Fruit fly (Drosophila melanogaster) whole organism: ENCODE measurements around the gene Osi4.

Experiments used
- CG8478 ChIP-seq: fragments of >200 bp; optimal IDR thresholded peaks from 2 replicates; lab custom pipeline; 2018; ENCODE audit warnings: inconsistent platforms
- EcR ChIP-seq, 2 experiments: fragments of >200 bp; optimal IDR thresholded peaks; 2 replicates each; lab custom pipeline; 2017; ENCODE audit warnings: missing biosample characterization in 2 of 2, missing genetic modification characterization in 2 of 2, missing genetic modification reagents in 2 of 2
- pan ChIP-seq: fragments of >200 bp; optimal IDR thresholded peaks from 2 replicates; lab custom pipeline; 2017

DNA sequence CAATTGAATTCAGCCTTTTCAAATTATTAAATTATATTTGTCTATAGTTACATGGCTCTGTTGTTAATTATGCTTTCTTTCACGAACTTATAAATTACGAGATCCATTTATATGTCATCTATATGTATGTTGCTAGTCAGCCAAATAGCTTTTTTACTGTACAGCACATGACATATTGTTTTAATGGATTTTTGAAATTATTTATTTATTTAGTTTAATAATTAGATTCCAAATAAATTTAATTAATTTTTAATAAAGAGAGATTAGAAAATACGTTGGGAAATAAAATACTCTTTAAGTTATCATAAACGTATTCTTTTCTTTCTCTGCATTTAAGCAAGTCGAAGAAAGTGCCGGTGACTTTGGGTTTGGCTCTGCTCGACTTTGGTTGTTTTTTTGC is 19.7 kb upstream of the Osi4 start:
- TF ChIP-seq pan (no peak), EcR (GFP tag; optimal IDR thresholded peaks at IDR 0.05; lab: Kevin White, UChicago) (no peak), CG8478 (no peak)
